Fruit fly (Drosophila melanogaster) whole organism, wandering third instar larva: Measurements from ENCODE around the gene CG17666.

Experiments
- Abd-B ChIP-seq: fragments of >200 bp; optimal IDR thresholded peaks from 2 replicates; lab custom pipeline; 2017; ENCODE audit warnings: missing biosample characterization, missing genetic modification characterization
- Dfd ChIP-seq: fragments of >200 bp; optimal IDR thresholded peaks from 2 replicates; lab custom pipeline; 2017; ENCODE audit warnings: missing biosample characterization, missing genetic modification characterization
- Dif ChIP-seq: fragments of 200-275, 200-300 bp; sonication (Bioruptor generic); optimal IDR thresholded peaks from 2 replicates; lab custom pipeline; 2018; ENCODE audit warnings: missing biosample characterization, missing genetic modification characterization; ENCODE audit not compliant: partially characterized antibody
- Hnf4 ChIP-seq: fragments of 200-800 bp; sonication (Bioruptor generic); optimal IDR thresholded peaks from 2 replicates; lab custom pipeline; 2016; ENCODE audit warnings: missing biosample characterization, mild to moderate bottlenecking, missing genetic modification characterization
- Hr83 ChIP-seq: fragments of 200-300 bp; sonication (Bioruptor generic); optimal IDR thresholded peaks from 2 replicates; lab custom pipeline; 2016; ENCODE audit warnings: missing biosample characterization, mild to moderate bottlenecking, missing genetic modification characterization, moderate library complexity; ENCODE audit not compliant: poor library complexity, severe bottlenecking
- Myc ChIP-seq: fragments of >200 bp; optimal IDR thresholded peaks from 2 replicates; lab custom pipeline; 2017
- Sp1 ChIP-seq: fragments of 200-800 bp; sonication (Bioruptor generic); optimal IDR thresholded peaks from 3 replicates; lab custom pipeline; 2019; ENCODE audit warnings: missing biosample characterization, mild to moderate bottlenecking, missing genetic modification characterization, moderate library complexity
- fru ChIP-seq: fragments of 200-800 bp; sonication (Bioruptor generic); optimal IDR thresholded peaks from 3 replicates; lab custom pipeline; 2016; ENCODE audit warnings: missing biosample characterization, mild to moderate bottlenecking, missing genetic modification characterization

DNA sequence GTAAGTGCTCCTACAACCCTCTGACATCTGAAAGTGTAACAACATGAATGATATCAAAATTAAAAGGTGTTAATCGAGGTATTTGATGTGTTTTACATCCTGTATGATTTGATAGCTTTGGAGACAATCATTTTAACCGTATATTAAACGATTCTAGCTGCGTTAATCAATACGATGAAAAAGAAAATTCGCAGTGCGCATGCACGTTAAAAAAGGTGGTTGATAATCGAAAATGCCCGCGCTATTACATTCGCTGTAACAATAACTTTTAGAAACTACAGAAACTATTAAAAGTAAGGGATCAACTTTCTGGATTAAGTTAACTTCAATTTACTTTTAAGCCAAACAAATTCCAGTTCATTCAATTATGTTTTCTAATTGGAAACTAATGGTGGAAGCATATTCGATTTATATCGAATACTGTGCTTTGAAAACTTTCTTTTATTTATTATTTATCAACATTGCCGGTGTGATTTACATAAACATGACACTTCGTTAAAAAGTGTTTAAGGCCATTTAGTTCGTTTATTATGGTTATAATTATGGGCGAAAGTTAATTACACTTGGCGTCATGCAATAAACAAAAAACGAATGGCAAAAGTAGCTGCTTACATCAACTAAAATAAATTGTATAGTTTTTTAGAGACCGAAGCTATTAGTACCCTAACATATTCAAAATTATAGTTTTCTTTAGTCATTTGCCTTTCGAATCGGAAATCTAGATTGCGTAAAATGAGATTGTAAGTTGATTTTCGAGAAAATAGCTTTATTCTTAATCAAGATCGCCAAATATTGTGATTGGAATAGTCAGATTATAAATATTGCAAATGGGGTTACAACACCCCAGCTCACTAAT, 32.2 kb upstream of the CG17666 start:
- no peak for TF ChIP-seq fru
- no peak for TF ChIP-seq Hr83 (GFP tag; lab: Kevin White, UChicago)
- no peak for TF ChIP-seq Abd-B
- TF ChIP-seq Dif (GFP tag; lab: Kevin White, UChicago) = no peak
- TF ChIP-seq Hnf4 = no peak
- no peak for TF ChIP-seq Sp1 (GFP tag; lab: Kevin White, UChicago)
- TF ChIP-seq Myc (lab: Kevin White, UChicago) = no peak
- no peak for TF ChIP-seq Dfd
